Worm (Caenorhabditis elegans) whole organism, L4 larva: ENCODE measurements around the gene atgp-2.

Experiments
- aly-2 ChIP-seq: sonication (generic microtip); optimal IDR thresholded peaks from 2 replicates; lab custom pipeline; 2018; ENCODE audit warnings: missing biosample characterization, missing genetic modification characterization
- pha-4 ChIP-seq, 2 experiments: fragments of 150-350 bp in 1 of 2; fragments of 200-800 bp in 1 of 2; sonication (Bioruptor generic) in 1 of 2; IDR thresholded peaks in 1 of 2; optimal IDR thresholded peaks in 1 of 2; 2 replicates each; pipeline versions ENCODE4 v1.3.6 to Lab custom; 2014 to 2022; ENCODE audit warnings: missing genetic modification characterization in 2 of 2, missing genetic modification reagents in 2 of 2, missing biosample characterization in 1 of 2, missing compliant biosample characterization in 1 of 2

ce11 chrII:14616402-14616801 is 27.5 kb downstream of the atgp-2 start:
- TF ChIP-seq pha-4 (GFP tag; IDR thresholded peaks at IDR 0.05; lab: Robert Waterston, UW) (no peak), pha-4 (tag; optimal IDR thresholded peaks at IDR 0.05; lab: Kevin White, UChicago) (no peak), aly-2 (tag; lab: Kevin White, UChicago) (no peak)
